Worm (Caenorhabditis elegans) whole organism, mixed stage, embryonic: ENCODE data around the gene F25H9.2.

ENCODE experiments used
- blmp-1 ChIP-seq: fragments of 150-350 bp; optimal IDR thresholded peaks from 2 replicates; lab custom pipeline; 2014; ENCODE audit warnings: missing biosample characterization, missing genetic modification characterization
- elt-3 ChIP-seq: fragments of 150-350 bp; optimal IDR thresholded peaks from 2 replicates; lab custom pipeline; 2014; ENCODE audit warnings: missing biosample characterization, missing genetic modification characterization
- hlh-1 ChIP-seq: fragments of 150-350 bp; optimal IDR thresholded peaks from 2 replicates; lab custom pipeline; 2014; ENCODE audit warnings: missing biosample characterization, missing genetic modification reagents, missing genetic modification characterization
- lin-32 ChIP-seq: fragments of 200-800 bp; sonication (Bioruptor generic); optimal IDR thresholded peaks from 2 replicates; lab custom pipeline; 2018; ENCODE audit warnings: mild to moderate bottlenecking, missing genetic modification characterization, missing compliant biosample characterization
- lsy-2 ChIP-seq: fragments of 150-350 bp; optimal IDR thresholded peaks from 2 replicates; lab custom pipeline; 2014; ENCODE audit warnings: missing biosample characterization, missing genetic modification characterization
- nhr-2 ChIP-seq: fragments of 150-350 bp; optimal IDR thresholded peaks from 2 replicates; lab custom pipeline; 2014; ENCODE audit warnings: missing biosample characterization, missing genetic modification characterization
- nhr-28 ChIP-seq: fragments of 150-350 bp; optimal IDR thresholded peaks from 2 replicates; lab custom pipeline; 2014; ENCODE audit warnings: missing biosample characterization, missing genetic modification characterization
- nhr-76 ChIP-seq: sonication (generic microtip); optimal IDR thresholded peaks from 2 replicates; lab custom pipeline; 2017; ENCODE audit warnings: missing biosample characterization, missing genetic modification characterization
- pha-4 ChIP-seq: fragments of 150-350 bp; optimal IDR thresholded peaks from 2 replicates; lab custom pipeline; 2018; ENCODE audit warnings: missing biosample characterization, missing genetic modification reagents, missing genetic modification characterization
- tbx-8 ChIP-seq: fragments of 200-800 bp; sonication (Bioruptor generic); optimal IDR thresholded peaks from 2 replicates; lab custom pipeline; 2018; ENCODE audit warnings: mild to moderate bottlenecking, missing genetic modification characterization, moderate library complexity, missing compliant biosample characterization
- unc-120 ChIP-seq: sonication (generic microtip); optimal IDR thresholded peaks from 2 replicates; lab custom pipeline; 2017; ENCODE audit warnings: missing genetic modification characterization, missing compliant biosample characterization; ENCODE audit not compliant: poor library complexity, severe bottlenecking
- unc-62 ChIP-seq: fragments of 150-350 bp; optimal IDR thresholded peaks from 2 replicates; lab custom pipeline; 2014; ENCODE audit warnings: missing biosample characterization, missing genetic modification reagents, missing genetic modification characterization
- zip-8 ChIP-seq: fragments of 150-350 bp; optimal IDR thresholded peaks from 2 replicates; lab custom pipeline; 2014; ENCODE audit warnings: missing biosample characterization, missing genetic modification characterization
- ztf-11 ChIP-seq: fragments of 150-350 bp; optimal IDR thresholded peaks from 2 replicates; lab custom pipeline; 2014; ENCODE audit warnings: missing biosample characterization, missing genetic modification characterization

DNA sequence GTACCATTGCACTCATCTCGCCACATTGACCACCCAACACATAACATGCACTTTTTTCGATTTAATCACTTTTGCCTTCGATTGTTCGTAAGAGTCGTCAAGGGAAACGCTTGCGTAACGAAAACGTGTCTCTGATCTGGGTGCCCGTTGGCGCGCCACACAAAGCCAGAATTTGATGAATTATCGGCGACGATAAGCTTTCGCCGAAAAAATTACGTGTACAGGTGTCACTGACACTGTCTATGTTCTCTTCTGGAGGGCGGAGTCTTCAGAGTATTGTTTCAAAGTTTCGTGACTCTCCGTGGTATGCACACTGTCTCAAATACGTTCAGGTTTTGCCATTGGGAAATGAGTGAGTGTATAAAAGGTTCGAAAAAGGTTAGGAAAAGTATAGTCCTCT is 47.2 kb upstream of the F25H9.2 start, which contains the start of gene F53F1.4:
- TF ChIP-seq unc-62 (GFP tag; lab: Kevin White, UChicago) (no peak), zip-8 (tag; lab: Kevin White, UChicago) (no peak), lsy-2 (tag; lab: Kevin White, UChicago) (no peak), unc-120 (tag; lab: Kevin White, UChicago) (no peak), pha-4 (tag; lab: Kevin White, UChicago) (no peak), nhr-28 (tag; lab: Kevin White, UChicago) (no peak), hlh-1 (tag; lab: Kevin White, UChicago) (no peak), ztf-11 (tag; lab: Kevin White, UChicago) (no peak), blmp-1 (tag; lab: Kevin White, UChicago) (no peak), nhr-2 (tag; lab: Kevin White, UChicago) (no peak), elt-3 (tag; lab: Kevin White, UChicago) (no peak), tbx-8 (GFP tag; lab: Kevin White, UChicago) (no peak), lin-32 (GFP tag; lab: Kevin White, UChicago) (no peak), nhr-76 (no peak)
